Fruit fly (Drosophila melanogaster) whole organism, prepupa: ENCODE measurements around the gene CG42685.

Source experiments
- CG16779 ChIP-seq: fragments of 200-800 bp; sonication (Bioruptor generic); optimal IDR thresholded peaks from 3 replicates; lab custom pipeline; 2017; ENCODE audit warnings: missing biosample characterization, mild to moderate bottlenecking, missing genetic modification characterization
- CG31627 ChIP-seq: fragments of 200-800 bp; sonication (Bioruptor generic); optimal IDR thresholded peaks from 3 replicates; lab custom pipeline; 2016; ENCODE audit warnings: missing biosample characterization, missing genetic modification characterization
- CG4318 ChIP-seq: fragments of 200-800 bp; sonication (Bioruptor generic); optimal IDR thresholded peaks from 3 replicates; lab custom pipeline; 2017; ENCODE audit warnings: missing biosample characterization, mild to moderate bottlenecking, missing genetic modification characterization
- Eip78C ChIP-seq: fragments of 200-800 bp; sonication (Bioruptor generic); peaks from one replicate; lab custom pipeline; 2016; ENCODE audit warnings: missing biosample characterization, missing genetic modification characterization
- Ets21C ChIP-seq: fragments of 200-800 bp; sonication (Bioruptor generic); optimal IDR thresholded peaks from 3 replicates; lab custom pipeline; 2016; ENCODE audit warnings: missing biosample characterization, missing genetic modification characterization
- Hr39 ChIP-seq: fragments of 200-800 bp; sonication (Bioruptor generic); optimal IDR thresholded peaks from 2 replicates; lab custom pipeline; 2016; ENCODE audit warnings: missing biosample characterization, missing genetic modification characterization
- Lpt ChIP-seq: fragments of 200-800 bp; sonication (Bioruptor generic); optimal IDR thresholded peaks from 3 replicates; lab custom pipeline; 2016; ENCODE audit warnings: missing biosample characterization, missing genetic modification characterization
- Met ChIP-seq: fragments of 200-800 bp; sonication (Bioruptor generic); optimal IDR thresholded peaks from 3 replicates; lab custom pipeline; 2016; ENCODE audit warnings: missing biosample characterization, missing genetic modification characterization
- OdsH ChIP-seq: fragments of 200-800 bp; sonication (Bioruptor generic); optimal IDR thresholded peaks from 3 replicates; lab custom pipeline; 2016; ENCODE audit warnings: missing biosample characterization, missing genetic modification characterization
- Smox ChIP-seq: fragments of 200-800 bp; sonication (Bioruptor generic); optimal IDR thresholded peaks from 3 replicates; lab custom pipeline; 2016; ENCODE audit warnings: missing biosample characterization, missing genetic modification characterization
- eg ChIP-seq: fragments of 200-800 bp; sonication (Bioruptor generic); IDR thresholded peaks from 3 replicates; pipeline ENCODE4 v1.3.6; 2022; ENCODE audit warnings: missing biosample characterization, missing genetic modification characterization

DNA sequence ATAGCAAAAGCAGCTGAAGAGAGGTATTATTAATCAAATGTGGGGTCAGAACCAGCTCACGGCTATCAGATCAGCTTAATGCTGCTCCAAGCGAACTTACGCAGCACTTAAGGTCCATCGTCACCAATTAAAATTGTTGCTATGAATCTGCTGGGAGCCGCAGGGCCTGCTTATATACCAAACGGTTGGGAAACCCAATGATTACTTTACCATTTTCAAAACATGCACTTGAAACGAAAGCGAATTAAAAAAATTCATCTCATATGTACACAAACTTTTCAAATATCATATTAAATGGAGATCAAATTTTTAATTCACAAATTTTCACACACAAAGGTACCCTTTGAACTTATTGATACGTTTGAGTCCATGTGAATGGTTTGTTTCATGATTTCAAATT lies 15.1 kb upstream of the CG42685 start, which contains the start of gene CG42587:
- TF ChIP-seq Lpt (GFP tag; lab: Kevin White, UChicago) (no peak), Ets21C (no peak), OdsH (GFP tag; lab: Kevin White, UChicago) (no peak), CG4318 (GFP tag; lab: Kevin White, UChicago) (no peak), eg (GFP tag; lab: Robert Waterston, UW) (no peak), Met (GFP tag; lab: Kevin White, UChicago) (no peak), Smox (GFP tag; lab: Kevin White, UChicago) (no peak), Eip78C (GFP tag; lab: Kevin White, UChicago) (no peak), CG16779 (tag; lab: Kevin White, UChicago) (no peak), CG31627 (GFP tag; lab: Kevin White, UChicago) (no peak), Hr39 (GFP tag; lab: Kevin White, UChicago) (no peak)
